Fruit fly (Drosophila melanogaster) whole organism, embryonic: ENCODE measurements around the gene CG42307.
A peak's percentile ranks its signal among the peaks of the same experiment; 100 is the strongest.

ENCODE experiments used
- BEAF-32 ChIP-seq: fragments of 200-800 bp; sonication (Bioruptor generic); optimal IDR thresholded peaks from 3 replicates; lab custom pipeline; 2017; ENCODE audit warnings: missing biosample characterization, missing genetic modification characterization, mild to moderate bottlenecking, moderate library complexity, missing genetic modification reagents
- Bgb ChIP-seq: fragments of 200-800 bp; sonication (Bioruptor generic); IDR thresholded peaks from 2 replicates; pipeline ENCODE4 v1.3.6; 2022; ENCODE audit warnings: missing biosample characterization, missing genetic modification characterization; ENCODE audit not compliant: partially characterized antibody
- CG10209 ChIP-seq: fragments of 200-800 bp; sonication (Bioruptor generic); optimal IDR thresholded peaks from 3 replicates; lab custom pipeline; 2017; ENCODE audit warnings: missing biosample characterization, mild to moderate bottlenecking, missing genetic modification characterization, missing genetic modification reagents
- CG10267 ChIP-seq: fragments of 200-800 bp; sonication (Bioruptor generic); optimal IDR thresholded peaks from 2 replicates; lab custom pipeline; 2018; ENCODE audit warnings: missing biosample characterization, mild to moderate bottlenecking, missing genetic modification characterization, moderate library complexity
- CG10654 ChIP-seq: fragments of 200-800 bp; sonication (Bioruptor generic); optimal IDR thresholded peaks from 2 replicates; lab custom pipeline; 2016; ENCODE audit warnings: missing biosample characterization, missing genetic modification characterization
- CG10979 ChIP-seq: fragments of 200-800 bp; sonication (Bioruptor generic); optimal IDR thresholded peaks from 2 replicates; lab custom pipeline; 2018; ENCODE audit warnings: missing biosample characterization, mild to moderate bottlenecking, missing genetic modification characterization, moderate library complexity
- CG12155 ChIP-seq: fragments of 200-800 bp; sonication (Bioruptor generic); optimal IDR thresholded peaks from 3 replicates; lab custom pipeline; 2016; ENCODE audit warnings: missing biosample characterization, missing genetic modification characterization
- CG15514 ChIP-seq: fragments of 200-800 bp; sonication (Bioruptor generic); optimal IDR thresholded peaks from 3 replicates; lab custom pipeline; 2017; ENCODE audit warnings: missing biosample characterization, missing genetic modification characterization, mild to moderate bottlenecking, moderate library complexity, missing genetic modification reagents
- CG15601 ChIP-seq: fragments of 200-800 bp; sonication (Bioruptor generic); optimal IDR thresholded peaks from 3 replicates; lab custom pipeline; 2019; ENCODE audit warnings: missing biosample characterization, mild to moderate bottlenecking, missing genetic modification characterization, moderate library complexity
- CG1603 ChIP-seq: fragments of 200-800 bp; sonication (Bioruptor generic); optimal IDR thresholded peaks from 2 replicates; lab custom pipeline; 2019; ENCODE audit warnings: missing biosample characterization, mild to moderate bottlenecking, missing genetic modification characterization, moderate library complexity
- CG17385 ChIP-seq: fragments of 200-800 bp; sonication (Bioruptor generic); optimal IDR thresholded peaks from 3 replicates; lab custom pipeline; 2018; ENCODE audit warnings: missing biosample characterization, mild to moderate bottlenecking, missing genetic modification characterization
- CG2202 ChIP-seq: fragments of 200-800 bp; sonication (Bioruptor generic); optimal IDR thresholded peaks from 2 replicates; lab custom pipeline; 2018; ENCODE audit warnings: missing biosample characterization, mild to moderate bottlenecking, missing genetic modification characterization
- CG32767 ChIP-seq: fragments of 200-800 bp; sonication (Bioruptor generic); IDR thresholded peaks from 2 replicates; pipeline ENCODE4 v1.3.6; 2022; ENCODE audit warnings: missing biosample characterization, missing genetic modification characterization
- CG3847 ChIP-seq: fragments of 200-800 bp; sonication (Bioruptor generic); IDR thresholded peaks from 2 replicates; pipeline ENCODE4 v1.3.6; 2022; ENCODE audit warnings: missing biosample characterization, missing genetic modification characterization
- CG3995 ChIP-seq: fragments of 200-800 bp; sonication (Bioruptor generic); optimal IDR thresholded peaks from 3 replicates; lab custom pipeline; 2016; ENCODE audit warnings: missing biosample characterization, missing genetic modification characterization
- CG6175 ChIP-seq: fragments of 200-800 bp; sonication (Bioruptor generic); IDR thresholded peaks from 3 replicates; pipeline ENCODE4 v1.3.6; 2022; ENCODE audit warnings: missing biosample characterization, missing genetic modification characterization
- CG9797 ChIP-seq: fragments of 200-800 bp; sonication (Bioruptor generic); optimal IDR thresholded peaks from 3 replicates; lab custom pipeline; 2018; ENCODE audit warnings: missing biosample characterization, mild to moderate bottlenecking, missing genetic modification characterization
- CG9932 ChIP-seq: fragments of 200-800 bp; sonication (Bioruptor generic); IDR thresholded peaks from 2 replicates; pipeline ENCODE4 v1.3.6; 2022; ENCODE audit warnings: missing biosample characterization, missing genetic modification characterization
- CoRest ChIP-seq: fragments of 200-800 bp; sonication (Bioruptor generic); optimal IDR thresholded peaks from 3 replicates; lab custom pipeline; 2018; ENCODE audit warnings: missing biosample characterization, mild to moderate bottlenecking, missing genetic modification characterization, moderate library complexity
- Dp ChIP-seq: fragments of 200-800 bp; sonication (Bioruptor generic); optimal IDR thresholded peaks from 2 replicates; lab custom pipeline; 2018; ENCODE audit warnings: missing biosample characterization, mild to moderate bottlenecking, missing genetic modification characterization, moderate library complexity
- E2f2 ChIP-seq: fragments of 200-800 bp; sonication (Bioruptor generic); IDR thresholded peaks from 2 replicates; pipeline ENCODE4 v1.3.6; 2022; ENCODE audit warnings: missing biosample characterization, missing genetic modification characterization
- Ets97D ChIP-seq: fragments of 200-800 bp; sonication (Bioruptor generic); optimal IDR thresholded peaks from 3 replicates; lab custom pipeline; 2016; ENCODE audit warnings: missing biosample characterization, missing genetic modification characterization
- Lhr ChIP-seq: fragments of 200-800 bp; sonication (Bioruptor generic); optimal IDR thresholded peaks from 3 replicates; lab custom pipeline; 2017; ENCODE audit warnings: mild to moderate bottlenecking, missing biosample characterization, missing genetic modification reagents, missing genetic modification characterization
- MBD-R2 ChIP-seq: fragments of 200-800 bp; sonication (Bioruptor generic); IDR thresholded peaks from 2 replicates; pipeline ENCODE4 v1.3.6; 2022; ENCODE audit warnings: missing biosample characterization, missing genetic modification characterization
- NC2β ChIP-seq: fragments of 200-800 bp; sonication (Bioruptor generic); optimal IDR thresholded peaks from 2 replicates; lab custom pipeline; 2016; ENCODE audit warnings: missing biosample characterization, missing genetic modification characterization
- NFAT ChIP-seq: fragments of 200-800 bp; sonication (Bioruptor generic); IDR thresholded peaks from 2 replicates; pipeline ENCODE4 v1.3.6; 2022; ENCODE audit warnings: missing biosample characterization, missing genetic modification characterization
- Rfx ChIP-seq: fragments of 200-800 bp; sonication (Bioruptor generic); IDR thresholded peaks from 2 replicates; pipeline ENCODE4 v1.3.6; 2022; ENCODE audit warnings: missing biosample characterization, missing genetic modification characterization
- Sry-δ ChIP-seq: fragments of 200-800 bp; sonication (Bioruptor generic); optimal IDR thresholded peaks from 2 replicates; lab custom pipeline; 2016; ENCODE audit warnings: missing biosample characterization, missing genetic modification characterization
- amos ChIP-seq: fragments of 200-800 bp; sonication (Bioruptor generic); IDR thresholded peaks from 2 replicates; pipeline ENCODE4 v1.3.6; 2022; ENCODE audit warnings: missing biosample characterization, missing genetic modification characterization; ENCODE audit not compliant: partially characterized antibody
- ash1 ChIP-seq: fragments of 200-800 bp; sonication (Bioruptor generic); optimal IDR thresholded peaks from 2 replicates; lab custom pipeline; 2018; ENCODE audit warnings: missing biosample characterization, mild to moderate bottlenecking, missing genetic modification characterization
- bbx ChIP-seq: fragments of 200-800 bp; sonication (Bioruptor generic); IDR thresholded peaks from 2 replicates; pipeline ENCODE4 v1.3.6; 2022; ENCODE audit warnings: missing biosample characterization, missing genetic modification characterization; ENCODE audit not compliant: partially characterized antibody
- bsh ChIP-seq, 2 experiments: fragments of 200-800 bp; sonication (Bioruptor generic); optimal IDR thresholded peaks; 2 replicates each; lab custom pipeline; 2017 to 2018; ENCODE audit warnings: mild to moderate bottlenecking in 2 of 2, missing biosample characterization in 2 of 2, missing genetic modification characterization in 2 of 2, moderate library complexity in 1 of 2
- cas ChIP-seq: fragments of 200-800 bp; sonication (Bioruptor generic); IDR thresholded peaks from 2 replicates; pipeline ENCODE4 v1.3.6; 2022; ENCODE audit warnings: missing biosample characterization, missing genetic modification characterization
- chinmo ChIP-seq: fragments of 200-800 bp; sonication (Bioruptor generic); IDR thresholded peaks from 4 replicates; pipeline ENCODE4 v1.3.6; 2022; ENCODE audit warnings: missing biosample characterization, missing genetic modification characterization; ENCODE audit not compliant: partially characterized antibody
- fd64A ChIP-seq: fragments of 200-800 bp; sonication (Bioruptor generic); optimal IDR thresholded peaks from 3 replicates; lab custom pipeline; 2018; ENCODE audit warnings: missing biosample characterization, mild to moderate bottlenecking, missing genetic modification characterization
- gfzf ChIP-seq: fragments of 200-800 bp; sonication (Bioruptor generic); optimal IDR thresholded peaks from 2 replicates; lab custom pipeline; 2016; ENCODE audit warnings: missing biosample characterization, mild to moderate bottlenecking, missing genetic modification characterization, moderate library complexity
- kah ChIP-seq: fragments of 200-800 bp; sonication (Bioruptor generic); optimal IDR thresholded peaks from 2 replicates; lab custom pipeline; 2018; ENCODE audit warnings: missing biosample characterization, mild to moderate bottlenecking, missing genetic modification characterization
- klu ChIP-seq: fragments of 200-800 bp; sonication (Bioruptor generic); IDR thresholded peaks from 2 replicates; pipeline ENCODE4 v1.3.6; 2022; ENCODE audit warnings: missing biosample characterization, missing genetic modification characterization
- pan ChIP-seq, 4 experiments: fragments of >200 bp in 3 of 4; fragments of 200-800 bp in 1 of 4; sonication (Bioruptor generic) in 1 of 4; optimal IDR thresholded peaks in 3 of 4; IDR thresholded peaks in 1 of 4; 2 replicates each; pipeline versions ENCODE4 v1.3.6 to Lab custom; 2017 to 2022; ENCODE audit warnings: missing biosample characterization in 2 of 4, missing genetic modification characterization in 2 of 4, mixed read lengths in 1 of 4
- phol ChIP-seq: fragments of 200-800 bp; sonication (Bioruptor generic); optimal IDR thresholded peaks from 3 replicates; lab custom pipeline; 2018; ENCODE audit warnings: missing biosample characterization, mild to moderate bottlenecking, missing genetic modification characterization, moderate library complexity
- psq ChIP-seq: fragments of 200-800 bp; sonication (Bioruptor generic); optimal IDR thresholded peaks from 2 replicates; lab custom pipeline; 2017; ENCODE audit warnings: missing biosample characterization, missing genetic modification characterization
- sc ChIP-seq, 3 experiments: fragments of >200 bp in 2 of 3; fragments of 200-800 bp in 1 of 3; sonication (Bioruptor generic) in 1 of 3; optimal IDR thresholded peaks; 2 replicates in 2 of 3; 3 replicates in 1 of 3; lab custom pipeline; 2017; ENCODE audit warnings: mild to moderate bottlenecking in 1 of 3, missing biosample characterization in 1 of 3, missing genetic modification characterization in 1 of 3, missing genetic modification reagents in 1 of 3
- sens ChIP-seq: fragments of 200-800 bp; sonication (Bioruptor generic); peaks from one replicate; lab custom pipeline; 2016; ENCODE audit warnings: missing biosample characterization, missing genetic modification characterization
- slbo ChIP-seq: fragments of 200-800 bp; sonication (Bioruptor generic); IDR thresholded peaks from 2 replicates; pipeline ENCODE4 v1.3.6; 2022; ENCODE audit warnings: missing biosample characterization, missing genetic modification characterization
- sob ChIP-seq: fragments of 200-800 bp; sonication (Bioruptor generic); IDR thresholded peaks from 2 replicates; pipeline ENCODE4 v1.3.6; 2022; ENCODE audit warnings: missing biosample characterization, missing genetic modification characterization
- tup ChIP-seq: fragments of 200-800 bp; sonication (Bioruptor generic); optimal IDR thresholded peaks from 2 replicates; lab custom pipeline; 2016; ENCODE audit warnings: missing biosample characterization, mild to moderate bottlenecking, missing genetic modification characterization, moderate library complexity

CG42307 gene

DNA sequence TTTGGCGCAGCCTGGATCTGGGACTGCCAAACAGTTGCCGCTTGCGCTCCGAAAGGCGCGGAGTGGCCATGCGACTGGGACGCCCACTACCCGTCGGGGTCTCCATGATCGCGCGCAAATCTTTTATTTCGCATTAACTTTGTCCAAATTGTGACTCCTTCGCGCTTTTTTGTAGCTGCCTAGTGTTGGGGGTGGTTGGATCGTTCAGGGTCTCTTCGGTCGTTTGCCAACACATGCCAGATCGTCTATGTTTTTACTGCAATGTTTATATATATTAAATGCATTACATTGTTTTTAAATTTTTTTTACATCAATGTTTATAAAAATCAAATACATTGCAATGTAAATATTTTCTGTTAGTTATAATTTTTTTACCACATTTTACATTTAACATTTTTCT lies 9.9 kb downstream of the CG42307 start (continued):
- TF ChIP-seq slbo (GFP tag; lab: Robert Waterston, UW) (peak; percentile 43; the same call in 1 of the 2 replicates), pan (optimal IDR thresholded peaks at IDR 0.05; lab: Kevin White, UChicago) (no peak), pan (GFP tag; optimal IDR thresholded peaks at IDR 0.05 in 1 of 2, IDR thresholded peaks at IDR 0.05 in 1 of 2) (no peak), MBD-R2 (GFP tag; lab: Robert Waterston, UW) (peak; percentile 63), NFAT (GFP tag; lab: Robert Waterston, UW) (peak; percentile 36; the same call in 1 of the 2 replicates), CG9932 (peak; percentile 40; the same call in 1 of the 2 replicates), sc (optimal IDR thresholded peaks at IDR 0.05; lab: Kevin White, UChicago) (no peak), sc (GFP tag; optimal IDR thresholded peaks at IDR 0.05; lab: Kevin White, UChicago) (no peak), Rfx (GFP tag; lab: Robert Waterston, UW) (peak; percentile 43; the same call in 1 of the 2 replicates)

DNA sequence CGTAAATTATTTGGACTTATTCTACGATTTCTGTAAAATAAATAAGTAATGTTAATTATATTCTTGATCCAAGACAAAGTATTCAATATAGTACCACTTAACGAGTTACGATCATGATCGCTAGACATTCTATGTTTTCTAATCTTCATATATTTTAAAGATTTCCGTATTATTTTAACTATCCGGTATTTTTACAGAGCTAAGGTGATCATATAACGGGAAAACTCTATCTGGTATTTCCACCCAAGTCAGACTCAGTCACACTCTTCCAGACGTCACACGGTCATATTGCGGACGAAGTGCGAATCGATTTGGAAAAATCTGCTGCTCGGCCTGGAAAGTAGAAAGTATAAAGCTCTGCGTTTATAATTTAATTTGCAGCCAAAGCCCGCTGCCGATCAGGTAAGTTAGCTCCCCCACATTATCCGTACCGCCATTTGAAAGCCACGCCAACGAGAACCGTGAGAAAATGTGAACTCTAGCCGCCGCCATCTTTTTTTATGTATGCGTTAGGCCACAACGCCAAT lies 10.3 kb downstream of the CG42307 start, which contains the start of the genes lark and eco:
Gene lark, plus strand, starts transcription at position 51 of the 527 bp plus-strand sequence.
Gene eco, minus strand, starts transcription at position 125 of the 527 bp plus-strand sequence.
- TF ChIP-seq Lhr (GFP tag; lab: Kevin White, UChicago) (peak; percentile 1), NC2β (GFP tag; lab: Kevin White, UChicago) (peak; percentile 4), klu (GFP tag; lab: Robert Waterston, UW) (no peak), cas (GFP tag; lab: Robert Waterston, UW) (no peak), Sry-δ (GFP tag; lab: Kevin White, UChicago) (peak; percentile 14), CG17385 (peak; percentile 35), CG9797 (GFP tag; lab: Kevin White, UChicago) (peak; percentile 92), CG32767 (GFP tag; lab: Robert Waterston, UW) (peak; percentile 98), CG1603 (tag; lab: Kevin White, UChicago) (peak; percentile 61), sens (peak; percentile 74), CG10267 (peak; percentile 83), chinmo (no peak), CG15514 (GFP tag; lab: Kevin White, UChicago) (peak; percentile 6), CG2202 (tag; lab: Kevin White, UChicago) (no peak), bbx (GFP tag; lab: Robert Waterston, UW) (peak; percentile 19; the same call in 1 of the 2 replicates), bsh (GFP tag; optimal IDR thresholded peaks at IDR 0.05; lab: Kevin White, UChicago) (peak in 1 of 2 experiments; percentile 17), fd64A (GFP tag; lab: Kevin White, UChicago) (no peak), CoRest (tag; lab: Kevin White, UChicago) (peak; percentile 8), E2f2 (GFP tag; lab: Robert Waterston, UW) (no peak; the same call in 1 of the 2 replicates), CG12155 (GFP tag; lab: Kevin White, UChicago) (no peak), kah (GFP tag; lab: Kevin White, UChicago) (no peak), CG15601 (tag; lab: Kevin White, UChicago) (no peak), Bgb (peak; percentile 47; the same call in 1 of the 2 replicates), Ets97D (peak; percentile 44), CG3847 (peak; percentile 33; the same call in 1 of the 2 replicates), psq (GFP tag; lab: Kevin White, UChicago) (no peak), amos (GFP tag; lab: Robert Waterston, UW) (peak; percentile 41; the same call in 1 of the 2 replicates), CG10654 (GFP tag; lab: Kevin White, UChicago) (no peak), BEAF-32 (GFP tag; lab: Kevin White, UChicago) (peak; percentile 42), ash1 (GFP tag; lab: Kevin White, UChicago) (no peak), Dp (peak; percentile 36), tup (no peak), sob (GFP tag; lab: Robert Waterston, UW) (no peak), CG10209 (GFP tag; lab: Kevin White, UChicago) (no peak), CG6175 (no peak), phol (peak; percentile 98), CG3995 (no peak), CG10979 (tag; lab: Kevin White, UChicago) (no peak), gfzf (GFP tag; lab: Kevin White, UChicago) (peak; percentile 89)
